Worm (Caenorhabditis elegans) whole organism, young adult: ENCODE results near the gene zyg-9.

Experiments used
- B0336.3 ChIP-seq: fragments of 200-800 bp; sonication (Bioruptor generic); IDR thresholded peaks from 2 replicates; pipeline ENCODE4 v1.3.6; 2022; ENCODE audit warnings: missing genetic modification characterization, missing compliant biosample characterization
- F22D6.2 ChIP-seq: sonication (generic microtip); optimal IDR thresholded peaks from 2 replicates; lab custom pipeline; 2016; ENCODE audit warnings: mild to moderate bottlenecking, missing genetic modification characterization, missing compliant biosample characterization
- F57A8.1 ChIP-seq: fragments of 200-800 bp; sonication (Bioruptor generic); optimal IDR thresholded peaks from 2 replicates; lab custom pipeline; 2018; ENCODE audit warnings: mild to moderate bottlenecking, missing genetic modification characterization, moderate library complexity, missing compliant biosample characterization
- Y53G8AR.9 ChIP-seq: fragments of 200-800 bp; sonication (Bioruptor generic); conservative IDR thresholded peaks from 2 replicates; pipeline ENCODE4 v1.3.6; 2022; ENCODE audit warnings: missing genetic modification reagents, missing genetic modification characterization, missing compliant biosample characterization
- Y56A3A.18 ChIP-seq: fragments of 200-800 bp; sonication (Bioruptor generic); IDR thresholded peaks from 2 replicates; pipeline ENCODE4 v1.3.6; 2022; ENCODE audit warnings: missing genetic modification reagents, missing genetic modification characterization, missing compliant biosample characterization
- Y67H2A.10 ChIP-seq: fragments of 200-800 bp; sonication (Bioruptor generic); conservative IDR thresholded peaks from 2 replicates; pipeline ENCODE4 v1.3.6; 2022; ENCODE audit warnings: missing genetic modification reagents, missing genetic modification characterization, missing compliant biosample characterization
- Y79H2A.3 ChIP-seq: fragments of 200-800 bp; sonication (Bioruptor generic); conservative IDR thresholded peaks from 2 replicates; pipeline ENCODE4 v1.3.6; 2022; ENCODE audit warnings: missing genetic modification reagents, missing genetic modification characterization, missing compliant biosample characterization
- ZK185.1 ChIP-seq: sonication (generic microtip); optimal IDR thresholded peaks from 2 replicates; lab custom pipeline; 2016; ENCODE audit warnings: mild to moderate bottlenecking, missing genetic modification characterization, missing compliant biosample characterization; ENCODE audit not compliant: poor library complexity, severe bottlenecking
- atf-7 ChIP-seq: sonication (generic microtip); optimal IDR thresholded peaks from 2 replicates; lab custom pipeline; 2017; ENCODE audit warnings: mild to moderate bottlenecking, missing genetic modification characterization, missing compliant biosample characterization
- bed-1 ChIP-seq: fragments of 200-800 bp; sonication (Bioruptor generic); IDR thresholded peaks from 2 replicates; pipeline ENCODE4 v1.3.6; 2022; ENCODE audit warnings: missing genetic modification reagents, missing genetic modification characterization, missing compliant biosample characterization
- ccch-3 ChIP-seq: fragments of 200-800 bp; sonication (Bioruptor generic); optimal IDR thresholded peaks from 2 replicates; lab custom pipeline; 2018; ENCODE audit warnings: mild to moderate bottlenecking, missing genetic modification characterization, missing compliant biosample characterization
- cebp-1 ChIP-seq, 2 experiments: fragments of 200-800 bp in 1 of 2; sonication (Bioruptor generic) in 1 of 2; sonication (generic microtip) in 1 of 2; IDR thresholded peaks in 1 of 2; optimal IDR thresholded peaks in 1 of 2; 2 replicates each; pipeline versions ENCODE4 v1.3.6 to Lab custom; 2017 to 2022; ENCODE audit warnings: missing compliant biosample characterization in 2 of 2, missing genetic modification characterization in 2 of 2, mild to moderate bottlenecking in 1 of 2, missing genetic modification reagents in 1 of 2, moderate library complexity in 1 of 2
- ceh-40 ChIP-seq: fragments of 200-800 bp; sonication (Bioruptor generic); IDR thresholded peaks from 2 replicates; pipeline ENCODE4 v1.3.6; 2022; ENCODE audit warnings: missing genetic modification characterization, missing compliant biosample characterization
- dpl-1 ChIP-seq: fragments of 150-350 bp; optimal IDR thresholded peaks from 2 replicates; lab custom pipeline; 2014; ENCODE audit warnings: missing biosample characterization, missing genetic modification reagents, missing genetic modification characterization
- ekl-4 ChIP-seq: fragments of 200-800 bp; sonication (Bioruptor generic); IDR thresholded peaks from 2 replicates; pipeline ENCODE4 v1.3.6; 2022; ENCODE audit warnings: missing genetic modification reagents, missing genetic modification characterization, missing compliant biosample characterization
- gei-17 ChIP-seq: fragments of 200-800 bp; sonication (Bioruptor generic); optimal IDR thresholded peaks from 2 replicates; lab custom pipeline; 2018; ENCODE audit warnings: mild to moderate bottlenecking, missing genetic modification characterization, missing compliant biosample characterization
- hmg-1.2 ChIP-seq: fragments of 200-800 bp; sonication (Bioruptor generic); IDR thresholded peaks from 2 replicates; pipeline ENCODE4 v1.3.6; 2022; ENCODE audit warnings: missing genetic modification reagents, missing genetic modification characterization, missing compliant biosample characterization
- let-607 ChIP-seq, 2 experiments: fragments of 200-800 bp in 1 of 2; sonication (Bioruptor generic) in 1 of 2; sonication (generic microtip) in 1 of 2; optimal IDR thresholded peaks; 2 replicates each; lab custom pipeline; 2016 to 2018; ENCODE audit warnings: mild to moderate bottlenecking in 2 of 2, missing compliant biosample characterization in 2 of 2, missing genetic modification characterization in 2 of 2, moderate library complexity in 2 of 2, missing genotype in 1 of 2
- lin-40 ChIP-seq: sonication (generic microtip); optimal IDR thresholded peaks from 2 replicates; lab custom pipeline; 2016; ENCODE audit warnings: missing genetic modification characterization, mild to moderate bottlenecking, missing compliant biosample characterization, missing genotype, missing genetic modification reagents
- madf-10 ChIP-seq: sonication (generic microtip); optimal IDR thresholded peaks from 2 replicates; lab custom pipeline; 2016; ENCODE audit warnings: mild to moderate bottlenecking, missing genetic modification characterization, missing compliant biosample characterization
- madf-6 ChIP-seq: fragments of 200-800 bp; sonication (Bioruptor generic); IDR thresholded peaks from 2 replicates; pipeline ENCODE4 v1.3.6; 2022; ENCODE audit warnings: missing genetic modification reagents, missing genetic modification characterization, missing compliant biosample characterization
- mcd-1 ChIP-seq: fragments of 200-800 bp; sonication (Bioruptor generic); IDR thresholded peaks from 2 replicates; pipeline ENCODE4 v1.3.6; 2022; ENCODE audit warnings: missing genetic modification reagents, missing genetic modification characterization, missing compliant biosample characterization
- mes-4 ChIP-seq: sonication (generic microtip); optimal IDR thresholded peaks from 2 replicates; lab custom pipeline; 2016; ENCODE audit warnings: missing genotype, missing genetic modification characterization, missing compliant biosample characterization
- mxl-1 ChIP-seq: sonication (generic microtip); optimal IDR thresholded peaks from 2 replicates; lab custom pipeline; 2016; ENCODE audit warnings: missing genetic modification characterization, missing compliant biosample characterization
- nfya-1 ChIP-seq: sonication (generic microtip); optimal IDR thresholded peaks from 2 replicates; lab custom pipeline; 2017; ENCODE audit warnings: antibody characterized with exemption, missing compliant biosample characterization, missing genetic modification characterization, borderline replicate concordance; ENCODE audit not compliant: insufficient read depth
- nhr-80 ChIP-seq: sonication (generic microtip); optimal IDR thresholded peaks from 2 replicates; lab custom pipeline; 2016; ENCODE audit warnings: missing genetic modification characterization, missing compliant biosample characterization
- nhr-90 ChIP-seq: sonication (generic microtip); optimal IDR thresholded peaks from 2 replicates; lab custom pipeline; 2016; ENCODE audit warnings: missing genotype, mild to moderate bottlenecking, missing genetic modification characterization, missing compliant biosample characterization
- pbrm-1 ChIP-seq: fragments of 200-800 bp; sonication (Bioruptor generic); IDR thresholded peaks from 2 replicates; pipeline ENCODE4 v1.3.6; 2022; ENCODE audit warnings: missing genetic modification reagents, missing genetic modification characterization, missing compliant biosample characterization
- sdz-38 ChIP-seq: sonication (generic microtip); optimal IDR thresholded peaks from 2 replicates; lab custom pipeline; 2016; ENCODE audit warnings: missing genotype, missing genetic modification characterization, missing compliant biosample characterization
- snpc-1.1 ChIP-seq: sonication (generic microtip); optimal IDR thresholded peaks from 2 replicates; lab custom pipeline; 2017; ENCODE audit warnings: missing genetic modification characterization, mild to moderate bottlenecking, missing compliant biosample characterization, antibody characterized with exemption, moderate library complexity, missing genotype, missing genetic modification reagents; ENCODE audit not compliant: insufficient read depth
- tbp1 ChIP-seq: fragments of 200-800 bp; sonication (Bioruptor generic); optimal IDR thresholded peaks from 2 replicates; lab custom pipeline; 2018; ENCODE audit warnings: mild to moderate bottlenecking, missing genetic modification characterization, missing compliant biosample characterization
- tlf-1 ChIP-seq: fragments of 200-800 bp; sonication (Bioruptor generic); optimal IDR thresholded peaks from 2 replicates; lab custom pipeline; 2018; ENCODE audit warnings: mild to moderate bottlenecking, missing genetic modification characterization, missing compliant biosample characterization
- ztf-22 ChIP-seq: fragments of 200-800 bp; sonication (Bioruptor generic); optimal IDR thresholded peaks from 2 replicates; lab custom pipeline; 2018; ENCODE audit warnings: mild to moderate bottlenecking, missing genetic modification characterization, moderate library complexity, missing compliant biosample characterization
- ztf-3 ChIP-seq: fragments of 200-800 bp; sonication (Bioruptor generic); optimal IDR thresholded peaks from 2 replicates; lab custom pipeline; 2018; ENCODE audit warnings: mild to moderate bottlenecking, missing genetic modification characterization, missing compliant biosample characterization

Gene zyg-9

DNA sequence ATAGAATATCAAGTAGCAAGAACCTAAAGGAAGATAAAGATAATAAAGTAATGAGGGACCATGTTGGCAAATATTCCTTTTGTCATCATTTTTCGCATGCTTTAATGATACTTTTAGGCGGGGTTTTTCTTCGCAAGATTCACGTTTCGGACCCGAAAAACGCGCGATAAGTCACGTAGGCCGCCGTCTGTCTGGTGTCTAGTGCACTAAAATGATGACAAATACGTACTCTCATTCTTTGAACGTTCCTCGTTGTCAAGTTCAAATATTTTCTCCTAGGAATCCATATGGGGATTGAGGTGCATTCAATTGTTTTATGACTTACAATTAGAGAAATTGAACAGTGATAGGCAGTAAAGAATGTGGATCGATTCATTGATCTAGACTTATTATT, 26.2 kb downstream of the zyg-9 start, which contains the start of gene taap-1:
taap-1 (minus strand) TSS at position 79 of the 394 bp plus-strand sequence.
- TF ChIP-seq let-607 (tag; optimal IDR thresholded peaks at IDR 0.05; lab: Kevin White, UChicago) (no peak), ZK185.1 (peak; percentile 11), nfya-1 (no peak), madf-6 (GFP tag; lab: Robert Waterston, UW) (0 out of 2 replicates have a peak, but pooled peaks have one; percentile 25), ccch-3 (no peak)
- TF ChIP-seq, all 124 proteins: peak for 2

DNA sequence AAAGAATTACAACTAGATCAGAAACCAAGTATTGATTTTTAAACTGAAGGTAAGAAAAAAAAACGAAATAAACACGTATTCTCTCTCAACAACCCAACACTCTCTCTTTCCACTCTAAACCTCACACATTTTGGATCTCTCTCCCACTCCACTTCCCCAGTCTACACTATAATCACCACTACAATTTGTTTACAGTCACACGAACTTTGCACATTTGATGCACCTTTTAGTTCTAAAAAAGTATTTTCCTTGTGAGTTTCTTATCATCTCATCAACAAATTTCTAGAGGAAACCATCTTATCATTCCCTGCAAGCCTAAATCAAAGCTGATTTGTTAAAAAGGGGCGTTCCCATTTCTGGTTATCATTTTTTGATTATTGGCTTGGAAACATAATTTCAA, 26.9 kb downstream of the zyg-9 start:
- TF ChIP-seq B0336.3 (GFP tag; lab: Robert Waterston, UW), result peak; percentile 43; the same call in 1 of the 2 replicates
- no peak for TF ChIP-seq dpl-1 (GFP tag; lab: Kevin White, UChicago)
- TF ChIP-seq nhr-80 (tag; lab: Kevin White, UChicago), result peak; percentile 66
- TF ChIP-seq Y56A3A.18, result peak; percentile 80
- no peak for TF ChIP-seq nfya-1
- TF ChIP-seq mes-4, result no peak
- TF ChIP-seq mcd-1 (GFP tag; lab: Robert Waterston, UW), result no peak
- no peak for TF ChIP-seq Y67H2A.10 (GFP tag; lab: Robert Waterston, UW)
- TF ChIP-seq Y53G8AR.9 (GFP tag; lab: Robert Waterston, UW), result 0 out of 2 replicates have a peak, but pooled peaks have one; percentile 58
- TF ChIP-seq Y79H2A.3 (GFP tag; lab: Robert Waterston, UW), result no peak
- TF ChIP-seq ztf-3, result no peak
- TF ChIP-seq ekl-4 (GFP tag; lab: Robert Waterston, UW), result no peak
- TF ChIP-seq cebp-1 (GFP tag; IDR thresholded peaks at IDR 0.05; lab: Robert Waterston, UW), result no peak
- TF ChIP-seq cebp-1 (tag; optimal IDR thresholded peaks at IDR 0.05; lab: Kevin White, UChicago), result peak; percentile 31
- TF ChIP-seq ztf-22 (GFP tag; lab: Kevin White, UChicago), result peak; percentile 18
- TF ChIP-seq, all 124 proteins: peak for 6

DNA sequence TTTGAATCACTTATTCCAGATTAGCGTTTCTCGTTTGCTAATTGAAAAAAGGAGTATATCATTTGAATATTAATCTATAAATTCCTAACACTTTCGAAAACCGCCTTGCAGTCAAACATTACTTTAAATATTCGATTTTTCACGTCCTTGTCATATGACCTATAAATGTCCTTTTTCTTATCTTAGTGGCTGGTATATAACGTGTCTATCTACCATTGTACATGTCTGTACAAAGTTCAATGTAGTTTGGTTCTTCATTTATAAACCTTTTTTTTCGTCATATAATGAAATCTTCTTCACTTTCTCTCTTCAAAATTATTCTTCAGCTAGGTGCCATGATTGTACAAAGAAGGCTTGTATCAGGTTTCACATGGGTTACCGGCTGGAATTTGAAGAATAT, 28.0 kb downstream of the zyg-9 start, which contains the start of gene gbh-2:
gbh-2 (plus strand) TSS at position 277 of the 400 bp plus-strand sequence.
- TF ChIP-seq hmg-1.2 (GFP tag; lab: Robert Waterston, UW) (no peak), gei-17 (GFP tag; lab: Kevin White, UChicago) (no peak), let-607 (tag; optimal IDR thresholded peaks at IDR 0.05; lab: Kevin White, UChicago) (peak in 1 of 2 experiments; percentile 38), cebp-1 (GFP tag; IDR thresholded peaks at IDR 0.05; lab: Robert Waterston, UW) (no peak), cebp-1 (tag; optimal IDR thresholded peaks at IDR 0.05; lab: Kevin White, UChicago) (peak; percentile 42), madf-10 (tag; lab: Kevin White, UChicago) (peak; percentile 25), tbp1 (GFP tag; lab: Kevin White, UChicago) (peak; percentile 41), atf-7 (tag; lab: Kevin White, UChicago) (peak; percentile 27), lin-40 (tag; lab: Kevin White, UChicago) (peak; percentile 14), tlf-1 (peak; percentile 7), nhr-80 (tag; lab: Kevin White, UChicago) (peak; percentile 57)

DNA sequence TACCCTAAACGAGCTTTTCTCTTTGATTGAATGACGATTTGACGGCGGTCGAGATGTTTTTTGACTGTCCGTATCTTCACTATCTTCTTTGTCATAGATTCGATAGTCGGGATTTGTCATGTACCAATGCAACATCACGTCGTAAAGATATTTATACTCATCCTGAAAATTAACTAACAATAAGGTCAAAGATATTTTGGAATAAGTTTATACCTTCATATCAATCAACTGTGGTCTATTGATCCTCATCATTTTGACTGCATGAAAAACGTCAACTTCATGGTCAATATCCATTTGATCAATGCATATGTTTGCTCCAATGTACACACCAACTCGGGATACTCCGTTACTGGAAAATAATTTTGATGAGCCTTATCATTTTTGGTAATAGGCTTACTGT, 30.5 kb downstream of the zyg-9 start:
- TF ChIP-seq pbrm-1, result no peak
- TF ChIP-seq ceh-40 (GFP tag; lab: Robert Waterston, UW), result no peak
- no peak for TF ChIP-seq nhr-90 (tag; lab: Kevin White, UChicago)
- TF ChIP-seq mxl-1, result no peak
- TF ChIP-seq F57A8.1 (GFP tag; lab: Kevin White, UChicago), result no peak
- no peak for TF ChIP-seq sdz-38 (tag; lab: Kevin White, UChicago)
- no peak for TF ChIP-seq bed-1
- TF ChIP-seq snpc-1.1 (tag; lab: Kevin White, UChicago), result no peak
- no peak for TF ChIP-seq F22D6.2
- no peak for TF ChIP-seq Y67H2A.10 (GFP tag; lab: Robert Waterston, UW)
- TF ChIP-seq ccch-3, result no peak
- TF ChIP-seq B0336.3 (GFP tag; lab: Robert Waterston, UW), result no peak
- no peak for TF ChIP-seq tbp1 (GFP tag; lab: Kevin White, UChicago)
